Worm (Caenorhabditis elegans): ENCODE measurements around the gene F26D11.12.

Gene F26D11.12

ce11 chrV:7977701-7978461 is 22.8 kb upstream of the F26D11.12 start, which contains the start of gene let-413:
Gene let-413, minus strand, starts transcription at chrV:7977776.
- peak; percentile 15 for TF ChIP-seq sma-9 (GFP tag; optimal IDR thresholded peaks at IDR 0.05)
- no peak for TF ChIP-seq sma-9 (tag; optimal IDR thresholded peaks at IDR 0.05)
- TF ChIP-seq fos-1 (tag; optimal IDR thresholded peaks at IDR 0.05): peak; percentile 98
- no peak for TF ChIP-seq peb-1 (tag; optimal IDR thresholded peaks at IDR 0.05)
- TF ChIP-seq mab-5 (tag; optimal IDR thresholded peaks at IDR 0.05): no peak
- peak; percentile 59 for TF ChIP-seq unc-55 (GFP tag; optimal IDR thresholded peaks at IDR 0.05)
- no peak for TF ChIP-seq ceh-16 (tag; optimal IDR thresholded peaks at IDR 0.05)
- no peak for TF ChIP-seq gmeb-1 (tag; optimal IDR thresholded peaks at IDR 0.05)
- TF ChIP-seq nhr-21 (tag; optimal IDR thresholded peaks at IDR 0.05): no peak
- TF ChIP-seq skn-1 (tag; optimal IDR thresholded peaks at IDR 0.05): no peak
- TF ChIP-seq C34F6.9 (tag; optimal IDR thresholded peaks at IDR 0.05): peak; percentile 20
- peak; percentile 10 for TF ChIP-seq nhr-129 (tag; optimal IDR thresholded peaks at IDR 0.05)
- TF ChIP-seq ceh-82 (tag; optimal IDR thresholded peaks at IDR 0.05): no peak
- no peak for TF ChIP-seq lin-11 (tag; optimal IDR thresholded peaks at IDR 0.05)

- no peak for TF ChIP-seq lin-13 (GFP tag; optimal IDR thresholded peaks at IDR 0.05)
- TF ChIP-seq nhr-6 (tag; optimal IDR thresholded peaks at IDR 0.05): no peak
- TF ChIP-seq ceh-82 (tag; optimal IDR thresholded peaks at IDR 0.05): no peak
- TF ChIP-seq nhr-12 (tag; optimal IDR thresholded peaks at IDR 0.05): no peak
- no peak for TF ChIP-seq mdl-1 (tag; optimal IDR thresholded peaks at IDR 0.05)
- no peak for TF ChIP-seq nhr-11 (tag; optimal IDR thresholded peaks at IDR 0.05)
- TF ChIP-seq mab-5 (tag; optimal IDR thresholded peaks at IDR 0.05): no peak
These were observed 16.3 kb upstream of the F26D11.12 start for ce11 chrV:7971376-7971775.

- TF ChIP-seq lsy-2 (tag; optimal IDR thresholded peaks at IDR 0.05): peak in 1 of 2 experiments; percentile 28
- no peak for TF ChIP-seq lin-11 (tag; optimal IDR thresholded peaks at IDR 0.05)
- TF ChIP-seq blmp-1 (tag; optimal IDR thresholded peaks at IDR 0.05; ENCODE audit: insufficient read depth): no peak
- peak; percentile 11 for TF ChIP-seq nhr-21 (tag; optimal IDR thresholded peaks at IDR 0.05)
- peak; percentile 54 for TF ChIP-seq unc-55 (GFP tag; optimal IDR thresholded peaks at IDR 0.05)
These were observed 15.4 kb upstream of the F26D11.12 start for ce11 chrV:7970519-7970918.

- TF ChIP-seq mab-5 (tag; optimal IDR thresholded peaks at IDR 0.05): no peak
- no peak for TF ChIP-seq dmd-4 (tag; optimal IDR thresholded peaks at IDR 0.05)
- no peak for TF ChIP-seq C34F6.9 (tag; optimal IDR thresholded peaks at IDR 0.05)
- TF ChIP-seq peb-1 (tag; optimal IDR thresholded peaks at IDR 0.05): no peak
These were observed 14.0 kb upstream of the F26D11.12 start, which contains the start of gene che-7 for ce11 chrV:7969107-7969506. Gene che-7, minus strand, starts transcription at chrV:7969207.

- TF ChIP-seq lsy-2 (tag; optimal IDR thresholded peaks at IDR 0.05) (no peak), Y55F3AM.14 (GFP tag; optimal IDR thresholded peaks at IDR 0.05) (no peak), lin-13 (GFP tag; optimal IDR thresholded peaks at IDR 0.05) (no peak), mdl-1 (tag; optimal IDR thresholded peaks at IDR 0.05) (no peak), nhr-6 (tag; optimal IDR thresholded peaks at IDR 0.05) (no peak), ZK546.5 (tag; optimal IDR thresholded peaks at IDR 0.05) (no peak), sma-9 (GFP tag; optimal IDR thresholded peaks at IDR 0.05) (no peak), sma-9 (tag; optimal IDR thresholded peaks at IDR 0.05) (no peak), elt-3 (tag; optimal IDR thresholded peaks at IDR 0.05) (no peak), mab-5 (tag; optimal IDR thresholded peaks at IDR 0.05) (no peak), sem-4 (tag; optimal IDR thresholded peaks at IDR 0.05) (no peak), lin-11 (tag; optimal IDR thresholded peaks at IDR 0.05) (no peak), gmeb-1 (tag; optimal IDR thresholded peaks at IDR 0.05) (no peak), nhr-77 (tag; optimal IDR thresholded peaks at IDR 0.05) (no peak), skn-1 (tag; optimal IDR thresholded peaks at IDR 0.05) (no peak), ceh-82 (tag; optimal IDR thresholded peaks at IDR 0.05) (no peak), nhr-11 (tag; optimal IDR thresholded peaks at IDR 0.05) (no peak), ztf-1 (GFP tag; conservative IDR thresholded peaks at IDR 0.05) (no peak), ceh-16 (tag; optimal IDR thresholded peaks at IDR 0.05) (no peak), nhr-237 (tag; optimal IDR thresholded peaks at IDR 0.05) (no peak)
These were observed 9.3 kb upstream of the F26D11.12 start for ce11 chrV:7964429-7964828.

ce11 chrV:7958740-7959320 is 3.7 kb upstream of the F26D11.12 start, which contains the start of the genes clec-217 and F26D11.2:
Gene clec-217, minus strand, starts transcription at chrV:7958840.
Gene F26D11.2, plus strand, starts transcription at chrV:7959270.
- TF ChIP-seq nhr-129 (tag; optimal IDR thresholded peaks at IDR 0.05): no peak
- TF ChIP-seq blmp-1 (tag; optimal IDR thresholded peaks at IDR 0.05; ENCODE audit: insufficient read depth): no peak
- TF ChIP-seq F13H6.1 (tag; optimal IDR thresholded peaks at IDR 0.05): no peak
- TF ChIP-seq nhr-12 (tag; optimal IDR thresholded peaks at IDR 0.05): no peak
- TF ChIP-seq mdl-1 (tag; optimal IDR thresholded peaks at IDR 0.05): no peak
- no peak for TF ChIP-seq aly-2 (tag; optimal IDR thresholded peaks at IDR 0.05)
- no peak for TF ChIP-seq nhr-6 (tag; optimal IDR thresholded peaks at IDR 0.05)
- no peak for TF ChIP-seq sem-4 (tag; optimal IDR thresholded peaks at IDR 0.05)
- no peak for TF ChIP-seq ztf-4 (tag; optimal IDR thresholded peaks at IDR 0.05)
- TF ChIP-seq Y55F3AM.14 (GFP tag; optimal IDR thresholded peaks at IDR 0.05): no peak
- TF ChIP-seq ama-1 (optimal IDR thresholded peaks at IDR 0.05): no peak
- TF ChIP-seq sma-3 (GFP tag; optimal IDR thresholded peaks at IDR 0.05): no peak
- no peak for TF ChIP-seq lin-13 (GFP tag; optimal IDR thresholded peaks at IDR 0.05)
- TF ChIP-seq zag-1 (tag; optimal IDR thresholded peaks at IDR 0.05): no peak
- TF ChIP-seq unc-62 (GFP tag; optimal IDR thresholded peaks at IDR 0.05): no peak
- no peak for TF ChIP-seq peb-1 (tag; optimal IDR thresholded peaks at IDR 0.05)
- TF ChIP-seq R02D3.7 (tag; optimal IDR thresholded peaks at IDR 0.05): no peak
- TF ChIP-seq mbf-1 (tag; optimal IDR thresholded peaks at IDR 0.05): no peak
- no peak for TF ChIP-seq sma-9 (GFP tag; optimal IDR thresholded peaks at IDR 0.05)
- no peak for TF ChIP-seq sma-9 (tag; optimal IDR thresholded peaks at IDR 0.05)

Measured in whole organism, L2 larva.